Fruit fly (Drosophila melanogaster): Measurements from ENCODE around the gene CG5412.

The CG5412 gene

dm6 chr3R:20550632-20551486 lies 26.0 kb upstream of the CG5412 start (continued):
- TF ChIP-seq ci (GFP tag; IDR thresholded peaks at IDR 0.05) (peak; percentile 87), CG30020 (tag; optimal IDR thresholded peaks at IDR 0.05) (no peak), Dll (GFP tag; IDR thresholded peaks at IDR 0.05; ENCODE audit: partially characterized antibody) (peak; percentile 84; the same call in 3 of the 4 replicates), fd3F (GFP tag; optimal IDR thresholded peaks at IDR 0.05) (peak; percentile 41), zen (tag; optimal IDR thresholded peaks at IDR 0.05) (peak; percentile 49), CHES-1-like (GFP tag; optimal IDR thresholded peaks at IDR 0.05) (peak; percentile 57), esg (GFP tag; conservative IDR thresholded peaks at IDR 0.05) (no peak), CG1024 (GFP tag; IDR thresholded peaks at IDR 0.05) (peak; percentile 22; the same call in 1 of the 2 replicates), gfzf (GFP tag; optimal IDR thresholded peaks at IDR 0.05) (peak; percentile 70), fu2 (GFP tag; optimal IDR thresholded peaks at IDR 0.05) (peak; percentile 17), tio (GFP tag; optimal IDR thresholded peaks at IDR 0.05) (no peak), CG5953 (GFP tag; IDR thresholded peaks at IDR 0.05) (peak; percentile 57), CG14441 (GFP tag; IDR thresholded peaks at IDR 0.05) (peak; percentile 25; the same call in 1 of the 2 replicates), sc (optimal IDR thresholded peaks at IDR 0.05) (no peak), sc (GFP tag; optimal IDR thresholded peaks at IDR 0.05) (peak; percentile 57), en (GFP tag; optimal IDR thresholded peaks at IDR 0.05) (peak; percentile 3), eyg (GFP tag; optimal IDR thresholded peaks at IDR 0.05) (peak; percentile 67), GATAe (GFP tag; conservative IDR thresholded peaks at IDR 0.05) (no peak), nerfin-2 (GFP tag; IDR thresholded peaks at IDR 0.05; ENCODE audit: partially characterized antibody) (peak; percentile 92), Taf1 (GFP tag; IDR thresholded peaks at IDR 0.05) (no peak), Fer3 (tag; optimal IDR thresholded peaks at IDR 0.05) (peak; percentile 63), Doc3 (GFP tag; IDR thresholded peaks at IDR 0.05; ENCODE audit: partially characterized antibody) (peak; percentile 84), unc-4 (GFP tag; IDR thresholded peaks at IDR 0.05; ENCODE audit: partially characterized antibody) (peak; percentile 89), gcm2 (GFP tag; optimal IDR thresholded peaks at IDR 0.05) (no peak), CG2202 (tag; optimal IDR thresholded peaks at IDR 0.05) (peak; percentile 86), TFAM (GFP tag; optimal IDR thresholded peaks at IDR 0.05) (peak; percentile 55), Tbp (GFP tag; optimal IDR thresholded peaks at IDR 0.05) (no peak), vfl (GFP tag; optimal IDR thresholded peaks at IDR 0.05) (peak; percentile 38), sob (GFP tag; IDR thresholded peaks at IDR 0.05) (peak; percentile 66), Deaf1 (tag; optimal IDR thresholded peaks at IDR 0.05) (peak; percentile 46), CG4820 (GFP tag; optimal IDR thresholded peaks at IDR 0.05) (no peak), CG12391 (tag; optimal IDR thresholded peaks at IDR 0.05) (peak; percentile 1), Sin3A (optimal IDR thresholded peaks at IDR 0.05) (peak; percentile 49), stc (GFP tag; IDR thresholded peaks at IDR 0.05) (peak; percentile 69; the same call in 1 of the 2 replicates), YL-1 (GFP tag; optimal IDR thresholded peaks at IDR 0.05) (peak; percentile 92), Dip3 (GFP tag; optimal IDR thresholded peaks at IDR 0.05) (peak; percentile 40), B-H1 (GFP tag; IDR thresholded peaks at IDR 0.05) (peak; percentile 24; the same call in 1 of the 3 replicates), lola (GFP tag; optimal IDR thresholded peaks at IDR 0.05) (peak in 1 of 3 experiments; percentile 47), ftz-f1 (GFP tag; optimal IDR thresholded peaks at IDR 0.05) (peak; percentile 27), CG6272 (GFP tag; IDR thresholded peaks at IDR 0.05) (0 out of 2 replicates have a peak, but pooled peaks have one; percentile 32), jigr1 (GFP tag; IDR thresholded peaks at IDR 0.05) (no peak), CG10366 (GFP tag; IDR thresholded peaks at IDR 0.05) (no peak), pan (optimal IDR thresholded peaks at IDR 0.05) (no peak), pan (GFP tag; optimal IDR thresholded peaks at IDR 0.05 in 1 of 2, IDR thresholded peaks at IDR 0.05 in 1 of 2) (peak in 1 of 2 experiments; percentile 28), Hand (GFP tag; optimal IDR thresholded peaks at IDR 0.05) (peak; percentile 51), Doc2 (GFP tag; IDR thresholded peaks at IDR 0.05) (no peak), Sox100B (GFP tag; optimal IDR thresholded peaks at IDR 0.05) (peak; percentile 67), run (tag; optimal IDR thresholded peaks at IDR 0.05) (peak; percentile 35), CG11723 (GFP tag; optimal IDR thresholded peaks at IDR 0.05) (peak; percentile 84)

Measured in whole organism, embryonic.